Fruit fly (Drosophila melanogaster) whole organism, pupa: ENCODE measurements around the gene CG32537.

Experiments
- CG10348 ChIP-seq: fragments of 200-800 bp; sonication (Bioruptor generic); IDR thresholded peaks from 2 replicates; pipeline ENCODE4 v1.3.6; 2022; ENCODE audit warnings: missing biosample characterization, missing genetic modification characterization
- CG12605 ChIP-seq: fragments of 200-800 bp; sonication (Bioruptor generic); IDR thresholded peaks from 2 replicates; pipeline ENCODE4 v1.3.6; 2022; ENCODE audit warnings: missing biosample characterization, missing genetic modification characterization
- CG13204 ChIP-seq: fragments of 200-800 bp; sonication (Bioruptor generic); optimal IDR thresholded peaks from 2 replicates; lab custom pipeline; 2018; ENCODE audit warnings: missing biosample characterization, mild to moderate bottlenecking, missing genetic modification characterization, moderate library complexity
- CG14655 ChIP-seq: fragments of 200-800 bp; sonication (Bioruptor generic); optimal IDR thresholded peaks from 3 replicates; lab custom pipeline; 2017; ENCODE audit warnings: mild to moderate bottlenecking, missing biosample characterization, missing genetic modification reagents, missing genetic modification characterization
- CG15710 ChIP-seq: fragments of 200-800 bp; sonication (Bioruptor generic); optimal IDR thresholded peaks from 2 replicates; lab custom pipeline; 2018; ENCODE audit warnings: missing biosample characterization, mild to moderate bottlenecking, missing genetic modification characterization, moderate library complexity
- CG17806 ChIP-seq: fragments of 200-800 bp; sonication (Bioruptor generic); optimal IDR thresholded peaks from 2 replicates; lab custom pipeline; 2018; ENCODE audit warnings: missing biosample characterization, mild to moderate bottlenecking, missing genetic modification characterization, moderate library complexity
- CG32121 ChIP-seq: fragments of 200-800 bp; sonication (Bioruptor generic); IDR thresholded peaks from 2 replicates; pipeline ENCODE4 v1.3.6; 2022; ENCODE audit warnings: missing biosample characterization, missing genetic modification characterization
- CG34367 ChIP-seq: fragments of 200-800 bp; sonication (Bioruptor generic); optimal IDR thresholded peaks from 2 replicates; lab custom pipeline; 2018; ENCODE audit warnings: missing biosample characterization, mild to moderate bottlenecking, missing genetic modification characterization
- CG4496 ChIP-seq: fragments of 200-800 bp; sonication (Bioruptor generic); IDR thresholded peaks from 3 replicates; pipeline ENCODE4 v1.3.6; 2022; ENCODE audit warnings: missing biosample characterization, missing genetic modification characterization
- CG8159 ChIP-seq: fragments of 200-800 bp; sonication (Bioruptor generic); optimal IDR thresholded peaks from 3 replicates; lab custom pipeline; 2018; ENCODE audit warnings: missing biosample characterization, mild to moderate bottlenecking, missing genetic modification characterization, moderate library complexity
- CG8301 ChIP-seq: fragments of 200-800 bp; sonication (Bioruptor generic); optimal IDR thresholded peaks from 2 replicates; lab custom pipeline; 2018; ENCODE audit warnings: missing biosample characterization, mild to moderate bottlenecking, missing genetic modification characterization
- CG9948 ChIP-seq: fragments of 200-800 bp; sonication (Bioruptor generic); optimal IDR thresholded peaks from 2 replicates; lab custom pipeline; 2018; ENCODE audit warnings: missing biosample characterization, mild to moderate bottlenecking, missing genetic modification characterization, moderate library complexity
- D1 ChIP-seq: fragments of 200-800 bp; sonication (Bioruptor generic); optimal IDR thresholded peaks from 2 replicates; lab custom pipeline; 2018; ENCODE audit warnings: missing biosample characterization, mild to moderate bottlenecking, missing genetic modification characterization, moderate library complexity
- EcR ChIP-seq: fragments of 200-800 bp; sonication (Bioruptor generic); optimal IDR thresholded peaks from 3 replicates; lab custom pipeline; 2019; ENCODE audit warnings: missing biosample characterization, missing genetic modification characterization, mild to moderate bottlenecking, moderate library complexity, missing genetic modification reagents
- Ets98B ChIP-seq: fragments of 200-800 bp; sonication (Bioruptor generic); IDR thresholded peaks from 2 replicates; pipeline ENCODE4 v1.3.6; 2022; ENCODE audit warnings: missing biosample characterization, missing genetic modification characterization
- Pif1A ChIP-seq: fragments of 200-800 bp; sonication (Bioruptor generic); optimal IDR thresholded peaks from 3 replicates; lab custom pipeline; 2016; ENCODE audit warnings: missing biosample characterization, missing genetic modification characterization
- Pif1B ChIP-seq: fragments of 200-800 bp; sonication (Bioruptor generic); optimal IDR thresholded peaks from 3 replicates; lab custom pipeline; 2016; ENCODE audit warnings: missing biosample characterization, missing genetic modification characterization
- Snoo ChIP-seq: fragments of 200-800 bp; sonication (Bioruptor generic); optimal IDR thresholded peaks from 3 replicates; lab custom pipeline; 2017; ENCODE audit warnings: missing biosample characterization, mild to moderate bottlenecking, missing genetic modification characterization, inconsistent platforms
- fd96Ca ChIP-seq: fragments of 200-800 bp; sonication (Bioruptor generic); IDR thresholded peaks from 3 replicates; pipeline ENCODE4 v1.3.6; 2022; ENCODE audit warnings: missing biosample characterization, missing genetic modification characterization
- gl ChIP-seq: fragments of 200-800 bp; sonication (Bioruptor generic); optimal IDR thresholded peaks from 2 replicates; lab custom pipeline; 2018; ENCODE audit warnings: missing biosample characterization, mild to moderate bottlenecking, missing genetic modification characterization
- rn ChIP-seq: fragments of 200-800 bp; sonication (Bioruptor generic); IDR thresholded peaks from 2 replicates; pipeline ENCODE4 v1.3.6; 2022; ENCODE audit warnings: missing biosample characterization, missing genetic modification characterization

CG32537 gene

DNA sequence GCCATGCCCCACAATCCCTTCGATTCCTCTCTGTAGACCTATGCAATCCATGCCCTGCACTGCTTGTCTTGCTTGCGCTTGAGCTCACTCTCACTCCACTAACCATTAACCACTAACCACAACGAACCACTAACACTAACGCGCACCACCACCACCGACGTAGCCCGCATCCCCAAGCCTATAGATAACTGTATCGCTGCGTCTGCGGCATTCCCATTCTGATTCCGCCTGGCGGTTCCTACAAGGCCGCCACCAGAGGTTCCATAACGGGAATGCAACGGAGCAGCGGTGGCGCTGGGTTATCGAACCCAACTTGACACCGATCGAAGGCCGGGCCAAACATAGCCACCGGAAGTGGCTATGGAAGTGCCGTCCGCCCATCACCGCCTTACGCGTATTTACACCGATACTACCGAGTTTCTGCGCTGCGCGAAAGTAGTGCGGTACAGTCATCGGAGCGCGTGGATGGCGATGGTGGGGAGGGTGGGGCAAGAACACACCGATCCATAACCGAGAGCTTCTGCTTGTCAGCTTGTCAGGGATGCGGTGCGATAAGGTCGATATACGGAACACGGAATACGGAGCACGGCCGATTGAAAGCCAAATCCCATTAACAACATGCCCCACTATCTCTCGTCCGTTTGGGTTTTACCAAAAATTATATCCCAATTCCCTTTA, 10.4 kb downstream of the CG32537 start:
- TF ChIP-seq CG13204 (GFP tag; lab: Kevin White, UChicago) (peak; percentile 50), EcR (GFP tag; lab: Kevin White, UChicago) (peak; percentile 61), fd96Ca (GFP tag; lab: Robert Waterston, UW) (no peak)

DNA sequence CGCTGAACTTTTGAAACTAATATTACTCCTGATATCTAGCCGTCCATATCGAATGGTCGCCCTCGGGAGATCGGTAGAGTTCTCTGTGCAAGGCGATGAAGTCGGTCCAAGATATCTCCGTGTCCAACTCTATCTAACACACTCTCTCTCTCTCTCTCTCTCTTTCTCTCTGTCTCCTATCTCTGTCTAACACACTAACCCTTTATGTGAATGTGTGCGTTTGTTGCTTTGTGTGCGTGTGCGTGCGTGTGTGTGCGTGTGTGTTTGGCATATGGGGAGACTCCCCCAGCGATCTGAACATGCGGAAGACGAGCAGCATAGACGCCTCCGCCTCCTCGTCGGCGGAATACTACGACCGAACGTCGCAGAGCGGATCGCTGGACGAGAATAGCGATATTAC, 11.9 kb downstream of the CG32537 start:
- TF ChIP-seq CG34367 (tag; lab: Kevin White, UChicago) (no peak), CG4496 (no peak), CG15710 (tag; lab: Kevin White, UChicago) (no peak), CG8301 (no peak), Pif1B (GFP tag; lab: Kevin White, UChicago) (no peak), rn (GFP tag; lab: Robert Waterston, UW) (no peak), CG14655 (GFP tag; lab: Kevin White, UChicago) (no peak), CG13204 (GFP tag; lab: Kevin White, UChicago) (no peak)
- TF ChIP-seq, all 21 proteins: peak for 0

DNA sequence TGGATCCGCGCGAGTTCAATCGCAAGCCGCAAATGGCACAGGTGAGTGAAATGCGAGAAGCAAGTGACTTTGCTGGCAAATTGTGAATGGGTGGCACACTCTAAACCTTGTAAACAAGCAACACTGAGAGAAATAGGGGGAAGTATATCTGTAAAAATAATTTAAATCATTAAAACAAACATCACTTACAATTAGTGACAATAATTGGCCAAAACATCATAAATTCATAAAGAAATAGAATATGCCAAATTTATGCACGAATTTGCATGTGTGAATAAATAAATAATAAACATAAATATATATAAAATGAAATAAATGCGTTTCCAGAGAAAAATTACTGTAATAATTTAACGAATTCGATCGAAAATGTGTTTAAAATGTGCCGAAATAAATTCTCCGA, 13.8 kb downstream of the CG32537 start:
- TF ChIP-seq CG32121 (GFP tag; lab: Robert Waterston, UW) = peak; percentile 33; the same call in 1 of the 2 replicates
- TF ChIP-seq Ets98B (GFP tag; lab: Robert Waterston, UW) = peak; percentile 42
- no peak for TF ChIP-seq CG15710 (tag; lab: Kevin White, UChicago)
- no peak for TF ChIP-seq D1
- TF ChIP-seq CG9948 = no peak
- no peak for TF ChIP-seq fd96Ca (GFP tag; lab: Robert Waterston, UW)
- TF ChIP-seq CG17806 (tag; lab: Kevin White, UChicago) = peak; percentile 33
- no peak for TF ChIP-seq CG4496
- no peak for TF ChIP-seq CG14655 (GFP tag; lab: Kevin White, UChicago)
- TF ChIP-seq CG34367 (tag; lab: Kevin White, UChicago) = no peak
- peak; percentile 30 for TF ChIP-seq CG8301
- no peak for TF ChIP-seq EcR (GFP tag; lab: Kevin White, UChicago)
- TF ChIP-seq rn (GFP tag; lab: Robert Waterston, UW) = no peak
- TF ChIP-seq CG12605 (GFP tag; lab: Robert Waterston, UW) = no peak
- TF ChIP-seq Pif1B (GFP tag; lab: Kevin White, UChicago) = no peak
- TF ChIP-seq gl = no peak
- no peak for TF ChIP-seq Snoo
- TF ChIP-seq CG13204 (GFP tag; lab: Kevin White, UChicago) = no peak

DNA sequence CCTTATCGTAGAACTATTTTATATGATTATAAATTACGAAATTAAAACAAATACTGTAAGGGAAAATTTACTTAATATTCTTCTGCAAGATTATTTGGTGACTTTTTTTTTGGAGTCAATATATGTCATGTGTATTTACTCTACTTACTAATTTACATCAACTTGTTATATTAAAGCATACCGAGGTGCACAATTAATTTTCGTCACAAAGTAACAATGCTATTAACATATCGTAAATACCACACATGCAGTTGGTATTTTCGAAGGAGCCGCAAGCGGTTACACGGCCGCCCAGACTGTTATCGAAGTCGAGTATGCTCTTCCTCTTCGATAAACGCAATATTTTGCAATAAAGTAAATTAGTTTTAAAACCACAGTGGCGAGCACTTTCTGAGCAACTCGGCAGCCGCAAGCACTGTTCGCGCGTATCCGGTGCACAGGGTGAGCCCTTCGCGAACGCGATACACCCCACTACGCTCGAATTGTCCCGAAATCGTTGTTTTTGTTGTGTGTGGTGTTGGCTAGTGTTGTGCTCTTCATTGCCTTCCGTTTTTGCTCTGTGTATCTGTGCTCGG, 14.7 kb downstream of the CG32537 start, which contains the start of gene Vav:
TSS of gene Vav (plus strand) at position 293 of the 575 bp plus-strand sequence.
- TF ChIP-seq CG15710 (tag; lab: Kevin White, UChicago) (no peak), CG17806 (tag; lab: Kevin White, UChicago) (no peak), CG9948 (no peak), CG32121 (GFP tag; lab: Robert Waterston, UW) (0 out of 2 replicates have a peak, but pooled peaks have one; percentile 32), CG8301 (no peak), Pif1B (GFP tag; lab: Kevin White, UChicago) (no peak), CG34367 (tag; lab: Kevin White, UChicago) (no peak), CG14655 (GFP tag; lab: Kevin White, UChicago) (no peak), EcR (GFP tag; lab: Kevin White, UChicago) (peak; percentile 16), Ets98B (GFP tag; lab: Robert Waterston, UW) (0 out of 2 replicates have a peak, but pooled peaks have one; percentile 22), CG12605 (GFP tag; lab: Robert Waterston, UW) (no peak)

DNA sequence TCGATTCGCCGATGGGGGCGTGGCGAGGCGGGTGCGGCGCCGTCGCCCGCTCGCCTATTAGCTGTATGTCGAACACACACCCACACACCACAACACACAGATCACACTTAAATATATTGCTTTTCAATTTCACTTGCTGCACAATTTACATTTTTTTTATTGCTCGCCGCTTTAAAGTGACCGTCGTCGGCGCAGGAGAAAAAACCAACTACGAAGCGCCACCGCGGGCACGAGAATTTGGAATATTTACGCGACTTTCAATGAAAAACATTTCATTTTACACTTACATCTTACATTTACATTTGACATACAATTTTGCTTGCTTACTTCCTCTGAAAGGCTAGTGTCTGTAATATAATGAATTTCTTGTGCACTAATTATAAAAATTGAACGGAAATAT, 15.3 kb downstream of the CG32537 start, which contains the start of gene rictor:
TSS of gene rictor (minus strand) at position 170 of the 400 bp plus-strand sequence.
- TF ChIP-seq CG10348 = no peak
- TF ChIP-seq CG32121 (GFP tag; lab: Robert Waterston, UW) = no peak
- no peak for TF ChIP-seq CG17806 (tag; lab: Kevin White, UChicago)
- no peak for TF ChIP-seq Ets98B (GFP tag; lab: Robert Waterston, UW)
- TF ChIP-seq CG9948 = no peak
- TF ChIP-seq EcR (GFP tag; lab: Kevin White, UChicago) = no peak
- no peak for TF ChIP-seq Pif1A (GFP tag; lab: Kevin White, UChicago)
- no peak for TF ChIP-seq CG15710 (tag; lab: Kevin White, UChicago)
- no peak for TF ChIP-seq CG14655 (GFP tag; lab: Kevin White, UChicago)
- TF ChIP-seq D1 = no peak
- TF ChIP-seq Snoo = no peak
- TF ChIP-seq Pif1B (GFP tag; lab: Kevin White, UChicago) = no peak
- no peak for TF ChIP-seq CG8159 (tag; lab: Kevin White, UChicago)
- TF ChIP-seq CG34367 (tag; lab: Kevin White, UChicago) = no peak
- TF ChIP-seq CG13204 (GFP tag; lab: Kevin White, UChicago) = no peak
- TF ChIP-seq rn (GFP tag; lab: Robert Waterston, UW) = no peak

DNA sequence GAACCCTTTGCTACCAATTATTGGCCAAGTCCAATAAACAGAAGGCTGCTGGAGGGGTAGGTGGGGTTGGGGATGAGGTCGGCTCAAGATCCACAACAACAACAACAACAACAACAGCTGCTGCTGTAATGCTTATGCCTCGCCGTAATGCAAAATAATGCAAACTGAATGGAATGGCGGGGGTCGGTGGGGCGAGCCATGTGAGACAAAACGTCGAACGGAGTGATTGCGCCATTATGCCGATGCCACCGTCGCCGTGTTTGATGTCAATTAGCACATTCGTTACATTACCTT, 15.7 kb downstream of the CG32537 start:
- TF ChIP-seq CG13204 (GFP tag; lab: Kevin White, UChicago) = no peak
